Worm (Caenorhabditis elegans): ENCODE measurements around the gene F59F5.7.

F59F5.7 gene

DNA sequence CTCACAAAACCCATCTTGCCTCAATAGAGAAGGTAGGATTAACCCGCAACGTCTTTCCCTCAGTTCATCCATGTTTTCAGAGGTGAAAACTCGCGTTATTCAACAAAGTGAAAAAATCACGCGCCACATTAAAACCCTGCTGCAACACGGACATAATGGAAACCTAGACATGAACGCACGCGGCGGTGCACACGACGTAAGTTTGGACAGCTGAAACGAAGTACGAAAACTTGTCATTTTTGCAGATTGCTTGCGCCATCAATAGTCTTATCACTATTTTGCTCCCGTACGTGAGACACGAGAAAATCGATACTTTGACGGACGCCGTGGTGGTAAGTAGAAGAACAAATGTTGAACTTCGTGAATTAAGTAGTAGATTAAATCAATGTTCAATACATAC, 31.9 kb upstream of the F59F5.7 start:
- TF ChIP-seq egl-27 (tag; optimal IDR thresholded peaks at IDR 0.05) (no peak), fos-1 (tag; optimal IDR thresholded peaks at IDR 0.05) (peak; percentile 13), sma-9 (GFP tag; optimal IDR thresholded peaks at IDR 0.05) (peak; percentile 42), sma-9 (tag; optimal IDR thresholded peaks at IDR 0.05) (no peak)

ce11 chrX:10528993-10529392, 30.3 kb upstream of the F59F5.7 start, which contains the start of the genes F14F3.5 and slcf-1:
F14F3.5 (minus strand) TSS chrX:10529226.
slcf-1 (plus strand) TSS chrX:10529294.
- TF ChIP-seq sma-3 (GFP tag; optimal IDR thresholded peaks at IDR 0.05) (no peak), mab-5 (tag; optimal IDR thresholded peaks at IDR 0.05) (no peak), fos-1 (tag; optimal IDR thresholded peaks at IDR 0.05) (peak; percentile 38), C34F6.9 (tag; optimal IDR thresholded peaks at IDR 0.05) (no peak), ztf-1 (GFP tag; conservative IDR thresholded peaks at IDR 0.05) (no peak), aly-2 (tag; optimal IDR thresholded peaks at IDR 0.05) (no peak), skn-1 (tag; optimal IDR thresholded peaks at IDR 0.05) (no peak)

- no peak for TF ChIP-seq unc-62 (GFP tag; optimal IDR thresholded peaks at IDR 0.05)
- no peak for TF ChIP-seq nhr-21 (tag; optimal IDR thresholded peaks at IDR 0.05)
- TF ChIP-seq lin-13 (GFP tag; optimal IDR thresholded peaks at IDR 0.05): no peak
- TF ChIP-seq egl-27 (tag; optimal IDR thresholded peaks at IDR 0.05): no peak
- TF ChIP-seq unc-55 (GFP tag; optimal IDR thresholded peaks at IDR 0.05): no peak
- peak; percentile 68 for TF ChIP-seq sma-9 (GFP tag; optimal IDR thresholded peaks at IDR 0.05)
- no peak for TF ChIP-seq sma-9 (tag; optimal IDR thresholded peaks at IDR 0.05)
- TF ChIP-seq elt-1 (tag; optimal IDR thresholded peaks at IDR 0.05): no peak
- peak; percentile 52 for TF ChIP-seq F13H6.1 (tag; optimal IDR thresholded peaks at IDR 0.05)
- no peak for TF ChIP-seq nhr-23 (tag; optimal IDR thresholded peaks at IDR 0.05)
- TF ChIP-seq C34F6.9 (tag; optimal IDR thresholded peaks at IDR 0.05): no peak
- TF ChIP-seq Y55F3AM.14 (GFP tag; optimal IDR thresholded peaks at IDR 0.05): no peak
- no peak for TF ChIP-seq snpc-4 (tag; optimal IDR thresholded peaks at IDR 0.05)
- TF ChIP-seq mbf-1 (tag; optimal IDR thresholded peaks at IDR 0.05): no peak
- no peak for TF ChIP-seq mab-5 (tag; optimal IDR thresholded peaks at IDR 0.05)
- no peak for TF ChIP-seq nhr-25 (tag; optimal IDR thresholded peaks at IDR 0.05)
- no peak for TF ChIP-seq unc-39 (tag; optimal IDR thresholded peaks at IDR 0.05)
- TF ChIP-seq ztf-4 (tag; optimal IDR thresholded peaks at IDR 0.05): no peak
- TF ChIP-seq nhr-129 (tag; optimal IDR thresholded peaks at IDR 0.05): no peak
- TF ChIP-seq dmd-4 (tag; optimal IDR thresholded peaks at IDR 0.05): no peak
- TF ChIP-seq elt-3 (tag; optimal IDR thresholded peaks at IDR 0.05): no peak
- peak; percentile 55 for TF ChIP-seq skn-1 (tag; optimal IDR thresholded peaks at IDR 0.05)
- TF ChIP-seq nhr-77 (tag; optimal IDR thresholded peaks at IDR 0.05): no peak
- TF ChIP-seq ceh-82 (tag; optimal IDR thresholded peaks at IDR 0.05): no peak
- peak; percentile 74 for TF ChIP-seq fos-1 (tag; optimal IDR thresholded peaks at IDR 0.05)
- no peak for TF ChIP-seq nhr-6 (tag; optimal IDR thresholded peaks at IDR 0.05)
- no peak for TF ChIP-seq nhr-12 (tag; optimal IDR thresholded peaks at IDR 0.05)
- TF ChIP-seq crh-2 (tag; optimal IDR thresholded peaks at IDR 0.05): no peak
- no peak for TF ChIP-seq nhr-11 (tag; optimal IDR thresholded peaks at IDR 0.05)
- TF ChIP-seq gmeb-1 (tag; optimal IDR thresholded peaks at IDR 0.05): no peak
- no peak for TF ChIP-seq nhr-237 (tag; optimal IDR thresholded peaks at IDR 0.05)
- no peak for TF ChIP-seq ceh-16 (tag; optimal IDR thresholded peaks at IDR 0.05)
- no peak for TF ChIP-seq ztf-1 (GFP tag; conservative IDR thresholded peaks at IDR 0.05)
- no peak for TF ChIP-seq mdl-1 (tag; optimal IDR thresholded peaks at IDR 0.05)
- TF ChIP-seq sem-4 (tag; optimal IDR thresholded peaks at IDR 0.05): no peak
- no peak for TF ChIP-seq peb-1 (tag; optimal IDR thresholded peaks at IDR 0.05)
These were observed 27.0 kb upstream of the F59F5.7 start for ce11 chrX:10532180-10532833.

- TF ChIP-seq ceh-16 (tag; optimal IDR thresholded peaks at IDR 0.05) (no peak), fos-1 (tag; optimal IDR thresholded peaks at IDR 0.05) (peak; percentile 68), ceh-82 (tag; optimal IDR thresholded peaks at IDR 0.05) (no peak), unc-55 (GFP tag; optimal IDR thresholded peaks at IDR 0.05) (no peak), Y55F3AM.14 (GFP tag; optimal IDR thresholded peaks at IDR 0.05) (no peak), sma-9 (GFP tag; optimal IDR thresholded peaks at IDR 0.05) (peak; percentile 16), sma-9 (tag; optimal IDR thresholded peaks at IDR 0.05) (no peak), nhr-25 (tag; optimal IDR thresholded peaks at IDR 0.05) (no peak), gmeb-1 (tag; optimal IDR thresholded peaks at IDR 0.05) (no peak), skn-1 (tag; optimal IDR thresholded peaks at IDR 0.05) (no peak)
These were observed 25.9 kb upstream of the F59F5.7 start, which contains the start of gene glo-3 for ce11 chrX:10533447-10533846. glo-3 (plus strand) TSS chrX:10533699.

Measured in whole organism, L2 larva.